Fruit fly (Drosophila melanogaster) whole organism, embryonic: Measurements from ENCODE around the gene CG46317.

Experiments used
- ATbp ChIP-seq: fragments of 200-800 bp; sonication (Bioruptor generic); optimal IDR thresholded peaks from 2 replicates; lab custom pipeline; 2017; ENCODE audit warnings: missing biosample characterization, mild to moderate bottlenecking, missing genetic modification characterization, missing genetic modification reagents
- CG10274 ChIP-seq: fragments of 200-800 bp; sonication (Bioruptor generic); optimal IDR thresholded peaks from 3 replicates; lab custom pipeline; 2017; ENCODE audit warnings: missing biosample characterization, mild to moderate bottlenecking, missing genetic modification characterization
- CG11093 ChIP-seq: fragments of 200-800 bp; sonication (Bioruptor generic); IDR thresholded peaks from 3 replicates; pipeline ENCODE4 v1.3.6; 2022; ENCODE audit warnings: missing biosample characterization, missing genetic modification characterization
- CG11504 ChIP-seq: fragments of 200-800 bp; sonication (Bioruptor generic); optimal IDR thresholded peaks from 3 replicates; lab custom pipeline; 2019; ENCODE audit warnings: missing biosample characterization, mild to moderate bottlenecking, missing genetic modification characterization, moderate library complexity
- CG11560 ChIP-seq: fragments of 200-800 bp; sonication (Bioruptor generic); IDR thresholded peaks from 3 replicates; pipeline ENCODE4 v1.3.6; 2022; ENCODE audit warnings: missing biosample characterization, missing genetic modification characterization
- CG1233 ChIP-seq: fragments of 200-800 bp; sonication (Bioruptor generic); optimal IDR thresholded peaks from 4 replicates; lab custom pipeline; 2018; ENCODE audit warnings: missing biosample characterization, mild to moderate bottlenecking, missing genetic modification characterization
- CG13287 ChIP-seq: fragments of 200-800 bp; sonication (Bioruptor generic); IDR thresholded peaks from 2 replicates; pipeline ENCODE4 v1.3.6; 2022; ENCODE audit warnings: missing biosample characterization, missing genetic modification characterization; ENCODE audit not compliant: partially characterized antibody
- CG13894 ChIP-seq: fragments of 200-800 bp; sonication (Bioruptor generic); optimal IDR thresholded peaks from 3 replicates; lab custom pipeline; 2018; ENCODE audit warnings: missing biosample characterization, mild to moderate bottlenecking, missing genetic modification characterization, moderate library complexity
- CG1529 ChIP-seq: fragments of 200-800 bp; sonication (Bioruptor generic); optimal IDR thresholded peaks from 3 replicates; lab custom pipeline; 2018; ENCODE audit warnings: missing biosample characterization, missing genetic modification characterization
- CG16815 ChIP-seq: fragments of 200-800 bp; sonication (Bioruptor generic); optimal IDR thresholded peaks from 3 replicates; lab custom pipeline; 2017; ENCODE audit warnings: missing biosample characterization, mild to moderate bottlenecking, missing genetic modification characterization
- CG31224 ChIP-seq: fragments of 200-800 bp; sonication (Bioruptor generic); IDR thresholded peaks from 2 replicates; pipeline ENCODE4 v1.3.6; 2022; ENCODE audit warnings: missing biosample characterization, missing genetic modification characterization
- CG32532 ChIP-seq: fragments of 200-800 bp; sonication (Bioruptor generic); IDR thresholded peaks from 2 replicates; pipeline ENCODE4 v1.3.6; 2022; ENCODE audit warnings: missing biosample characterization, missing genetic modification characterization
- CG3995 ChIP-seq: fragments of 200-800 bp; sonication (Bioruptor generic); optimal IDR thresholded peaks from 3 replicates; lab custom pipeline; 2016; ENCODE audit warnings: missing biosample characterization, missing genetic modification characterization
- CG43689 ChIP-seq: fragments of 200-800 bp; sonication (Bioruptor generic); IDR thresholded peaks from 2 replicates; pipeline ENCODE4 v1.3.6; 2022; ENCODE audit warnings: missing biosample characterization, missing genetic modification characterization
- CG4424 ChIP-seq: fragments of 200-800 bp; sonication (Bioruptor generic); optimal IDR thresholded peaks from 3 replicates; lab custom pipeline; 2016; ENCODE audit warnings: missing biosample characterization, missing genetic modification characterization
- CG4707 ChIP-seq: fragments of 200-800 bp; sonication (Bioruptor generic); optimal IDR thresholded peaks from 2 replicates; lab custom pipeline; 2018; ENCODE audit warnings: missing biosample characterization, mild to moderate bottlenecking, missing genetic modification characterization, moderate library complexity
- CG4854 ChIP-seq: fragments of 200-800 bp; sonication (Bioruptor generic); optimal IDR thresholded peaks from 2 replicates; lab custom pipeline; 2016; ENCODE audit warnings: missing biosample characterization, missing genetic modification characterization, inconsistent platforms
- CG7928 ChIP-seq: fragments of 200-800 bp; sonication (Bioruptor generic); optimal IDR thresholded peaks from 2 replicates; lab custom pipeline; 2017; ENCODE audit warnings: missing biosample characterization, mild to moderate bottlenecking, missing genetic modification characterization
- CG7963 ChIP-seq: fragments of 200-800 bp; sonication (Bioruptor generic); IDR thresholded peaks from 3 replicates; pipeline ENCODE4 v1.3.6; 2022; ENCODE audit warnings: missing biosample characterization, missing genetic modification characterization; ENCODE audit not compliant: partially characterized antibody
- CG8478 ChIP-seq: fragments of >200 bp; optimal IDR thresholded peaks from 2 replicates; lab custom pipeline; 2018
- CHES-1-like ChIP-seq: fragments of 200-800 bp; sonication (Bioruptor generic); optimal IDR thresholded peaks from 2 replicates; lab custom pipeline; 2016; ENCODE audit warnings: missing biosample characterization, missing genetic modification characterization
- HmgZ ChIP-seq: fragments of 200-800 bp; sonication (Bioruptor generic); optimal IDR thresholded peaks from 2 replicates; lab custom pipeline; 2018; ENCODE audit warnings: missing biosample characterization, mild to moderate bottlenecking, missing genetic modification characterization
- Med ChIP-seq: fragments of 200-800 bp; sonication (Bioruptor generic); peaks from one replicate; lab custom pipeline; 2016; ENCODE audit warnings: missing biosample characterization, missing genetic modification characterization, mild to moderate bottlenecking, inconsistent platforms, moderate library complexity
- NFAT ChIP-seq: fragments of 200-800 bp; sonication (Bioruptor generic); IDR thresholded peaks from 2 replicates; pipeline ENCODE4 v1.3.6; 2022; ENCODE audit warnings: missing biosample characterization, missing genetic modification characterization
- Oli ChIP-seq: fragments of 200-800 bp; sonication (Bioruptor generic); optimal IDR thresholded peaks from 2 replicates; lab custom pipeline; 2018; ENCODE audit warnings: missing biosample characterization, mild to moderate bottlenecking, missing genetic modification characterization, moderate library complexity
- Sry-β ChIP-seq: fragments of 200-800 bp; sonication (Bioruptor generic); optimal IDR thresholded peaks from 2 replicates; lab custom pipeline; 2018; ENCODE audit warnings: missing biosample characterization, mild to moderate bottlenecking, missing genetic modification characterization, moderate library complexity
- Tbp ChIP-seq: fragments of >200 bp; optimal IDR thresholded peaks from 2 replicates; lab custom pipeline; 2018; ENCODE audit warnings: missing biosample characterization, missing genetic modification characterization
- Trl ChIP-seq, 3 experiments: fragments of >200 bp in 2 of 3; fragments of 200-800 bp in 1 of 3; sonication (Bioruptor generic) in 1 of 3; optimal IDR thresholded peaks; 2 replicates in 1 of 3; 3 replicates in 2 of 3; lab custom pipeline; 2016 to 2017; ENCODE audit warnings: missing biosample characterization in 1 of 3, missing genetic modification characterization in 1 of 3
- ac ChIP-seq: fragments of 200-800 bp; sonication (Bioruptor generic); optimal IDR thresholded peaks from 3 replicates; lab custom pipeline; 2017; ENCODE audit warnings: missing biosample characterization, mild to moderate bottlenecking, missing genetic modification characterization
- bowl ChIP-seq: fragments of 200-800 bp; sonication (Bioruptor generic); IDR thresholded peaks from 2 replicates; pipeline ENCODE4 v1.3.6; 2022; ENCODE audit warnings: missing biosample characterization, missing genetic modification characterization
- dimm ChIP-seq: fragments of 200-800 bp; sonication (Bioruptor generic); IDR thresholded peaks from 2 replicates; pipeline ENCODE4 v1.3.6; 2022; ENCODE audit warnings: missing biosample characterization, missing genetic modification characterization
- dpn ChIP-seq, 2 experiments: fragments of 200-800 bp; sonication (Bioruptor generic); optimal IDR thresholded peaks; 3 replicates each; lab custom pipeline; 2016; ENCODE audit warnings: missing biosample characterization in 2 of 2, missing genetic modification characterization in 2 of 2
- esg ChIP-seq: fragments of 200-800 bp; sonication (Bioruptor generic); conservative IDR thresholded peaks from 2 replicates; pipeline ENCODE4 v1.3.6; 2022; ENCODE audit warnings: missing biosample characterization, missing genetic modification characterization
- eyg ChIP-seq: fragments of 200-800 bp; sonication (Bioruptor generic); optimal IDR thresholded peaks from 3 replicates; lab custom pipeline; 2016; ENCODE audit warnings: missing biosample characterization, missing genetic modification characterization
- fd102C ChIP-seq: fragments of 200-800 bp; sonication (Bioruptor generic); optimal IDR thresholded peaks from 2 replicates; lab custom pipeline; 2018; ENCODE audit warnings: missing biosample characterization, mild to moderate bottlenecking, missing genetic modification characterization, moderate library complexity
- grn ChIP-seq: fragments of 200-800 bp; sonication (Bioruptor generic); optimal IDR thresholded peaks from 3 replicates; lab custom pipeline; 2017; ENCODE audit warnings: missing biosample characterization, missing genetic modification characterization
- h ChIP-seq: fragments of >200 bp; optimal IDR thresholded peaks from 2 replicates; lab custom pipeline; 2017
- ham ChIP-seq: fragments of 200-800 bp; sonication (Bioruptor generic); IDR thresholded peaks from 2 replicates; pipeline ENCODE4 v1.3.6; 2022; ENCODE audit warnings: missing biosample characterization, missing genetic modification characterization
- hb ChIP-seq: fragments of 200-800 bp; sonication (Bioruptor generic); IDR thresholded peaks from 3 replicates; pipeline ENCODE4 v1.3.6; 2022; ENCODE audit warnings: missing biosample characterization, missing genetic modification characterization; ENCODE audit not compliant: partially characterized antibody
- kni ChIP-seq: fragments of 200-800 bp; sonication (Bioruptor generic); optimal IDR thresholded peaks from 3 replicates; lab custom pipeline; 2017; ENCODE audit warnings: mild to moderate bottlenecking, missing biosample characterization, missing genetic modification reagents, missing genetic modification characterization
- sens ChIP-seq: fragments of 200-800 bp; sonication (Bioruptor generic); peaks from one replicate; lab custom pipeline; 2016; ENCODE audit warnings: missing biosample characterization, missing genetic modification characterization
- tll ChIP-seq, 2 experiments: fragments of 200-800 bp in 1 of 2; fragments of >200 bp in 1 of 2; sonication (Bioruptor generic) in 1 of 2; optimal IDR thresholded peaks; 2 replicates each; lab custom pipeline; 2017 to 2019; ENCODE audit warnings: missing biosample characterization in 2 of 2, missing genetic modification characterization in 2 of 2, mild to moderate bottlenecking in 1 of 2, moderate library complexity in 1 of 2
- tna ChIP-seq: fragments of 200-800 bp; sonication (Bioruptor generic); IDR thresholded peaks from 2 replicates; pipeline ENCODE4 v1.3.6; 2022; ENCODE audit warnings: missing biosample characterization, missing genetic modification characterization; ENCODE audit not compliant: partially characterized antibody

CG46317 gene

DNA sequence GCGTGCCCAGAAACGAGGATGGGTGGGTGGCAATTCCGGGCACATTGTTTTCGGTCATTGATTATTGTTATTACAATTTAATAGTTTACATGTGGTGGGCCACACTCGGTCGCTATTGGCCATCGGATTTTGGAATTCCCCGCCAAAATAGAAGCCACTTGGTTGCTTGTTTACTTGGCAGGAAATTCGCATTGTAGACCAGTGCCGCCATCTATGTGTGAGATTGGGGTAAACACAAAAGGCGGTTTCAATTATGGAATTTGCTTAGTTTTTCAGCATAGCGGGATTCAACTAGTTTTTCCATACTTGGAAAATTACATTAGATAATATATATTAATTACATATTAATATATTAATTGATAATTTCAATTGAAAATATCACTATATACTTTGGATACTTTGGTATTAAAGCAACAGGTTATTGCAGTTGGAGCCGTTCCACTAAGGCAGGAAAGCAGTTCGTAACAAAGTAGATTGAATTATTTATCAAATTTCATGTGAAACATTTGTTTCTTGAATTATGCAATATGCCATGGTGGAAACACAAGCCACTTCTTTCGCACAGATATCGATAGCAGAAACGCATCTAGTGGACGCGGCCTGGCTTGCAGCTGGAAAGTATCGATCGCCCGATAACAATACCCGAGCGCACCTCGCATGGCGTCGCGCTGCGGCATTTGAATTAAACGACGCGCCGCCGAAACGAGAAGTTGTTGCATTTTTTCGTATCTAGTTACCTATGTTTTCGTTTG lies 13.8 kb upstream of the CG46317 start, which contains the start of gene mud (continued):
- peak; percentile 79 for TF ChIP-seq Med (GFP tag; lab: Kevin White, UChicago)
- no peak for TF ChIP-seq CG7928 (GFP tag; lab: Kevin White, UChicago)
- no peak for TF ChIP-seq CG4707 (GFP tag; lab: Kevin White, UChicago)
- no peak for TF ChIP-seq ham
- TF ChIP-seq CG10274 (GFP tag; lab: Kevin White, UChicago), result no peak
- TF ChIP-seq tll (GFP tag; optimal IDR thresholded peaks at IDR 0.05; lab: Kevin White, UChicago), result no peak
- TF ChIP-seq CG8478 (lab: Kevin White, UChicago), result no peak
- TF ChIP-seq kni (GFP tag; lab: Kevin White, UChicago), result no peak
- no peak for TF ChIP-seq dimm (GFP tag; lab: Robert Waterston, UW)
- no peak for TF ChIP-seq h
- peak; percentile 4 for TF ChIP-seq ATbp (GFP tag; lab: Kevin White, UChicago)
- peak; percentile 14 for TF ChIP-seq Oli
- TF ChIP-seq CG13894 (tag; lab: Kevin White, UChicago), result no peak
- no peak for TF ChIP-seq CG11504 (tag; lab: Kevin White, UChicago)
- peak; percentile 57 for TF ChIP-seq sens (GFP tag; lab: Kevin White, UChicago)
- TF ChIP-seq CHES-1-like (GFP tag; lab: Kevin White, UChicago), result no peak
- no peak for TF ChIP-seq ac
- no peak for TF ChIP-seq Trl (optimal IDR thresholded peaks at IDR 0.05; lab: Kevin White, UChicago)
- TF ChIP-seq Trl (GFP tag; optimal IDR thresholded peaks at IDR 0.05; lab: Kevin White, UChicago), result no peak
- TF ChIP-seq CG32532 (GFP tag; lab: Robert Waterston, UW), result peak; percentile 48
- peak; percentile 10 for TF ChIP-seq HmgZ (tag; lab: Kevin White, UChicago)
- TF ChIP-seq CG3995, result no peak
- TF ChIP-seq dpn (GFP tag; optimal IDR thresholded peaks at IDR 0.05; lab: Kevin White, UChicago), result no peak
- TF ChIP-seq CG7963, result peak; percentile 56; the same call in 2 of the 3 replicates
- TF ChIP-seq CG16815 (GFP tag; lab: Kevin White, UChicago), result peak; percentile 19
- TF ChIP-seq CG31224, result no peak
- no peak for TF ChIP-seq CG1233 (GFP tag; lab: Kevin White, UChicago)
- peak; percentile 30; the same call in 1 of the 2 replicates for TF ChIP-seq esg (GFP tag; lab: Robert Waterston, UW)
- TF ChIP-seq Tbp (GFP tag; lab: Kevin White, UChicago), result no peak
- no peak for TF ChIP-seq CG11093 (GFP tag; lab: Robert Waterston, UW)
- TF ChIP-seq grn (GFP tag; lab: Kevin White, UChicago), result no peak
- TF ChIP-seq hb (GFP tag; lab: Robert Waterston, UW), result peak; percentile 77
- no peak for TF ChIP-seq CG4854
- TF ChIP-seq Sry-β (GFP tag; lab: Kevin White, UChicago), result peak; percentile 1
- peak; percentile 68 for TF ChIP-seq tna
- no peak for TF ChIP-seq bowl (GFP tag; lab: Robert Waterston, UW)
- TF ChIP-seq eyg (GFP tag; lab: Kevin White, UChicago), result no peak
- TF ChIP-seq NFAT (GFP tag; lab: Robert Waterston, UW), result 0 out of 2 replicates have a peak, but pooled peaks have one; percentile 26
- no peak for TF ChIP-seq fd102C
- TF ChIP-seq CG43689 (GFP tag; lab: Robert Waterston, UW), result no peak
- no peak for TF ChIP-seq CG1529 (GFP tag; lab: Kevin White, UChicago)
- no peak for TF ChIP-seq CG11560
- peak; percentile 70 for TF ChIP-seq CG13287
- TF ChIP-seq CG4424 (GFP tag; lab: Kevin White, UChicago), result peak; percentile 10
